Fruit fly (Drosophila melanogaster) whole organism: Measurements from ENCODE around the gene CG31265.

Experiments
- CG8478 ChIP-seq: fragments of >200 bp; optimal IDR thresholded peaks from 2 replicates; lab custom pipeline; 2018; ENCODE audit warnings: inconsistent platforms
- Dll ChIP-seq: fragments of >200 bp; optimal IDR thresholded peaks from 2 replicates; lab custom pipeline; 2017
- pan ChIP-seq: fragments of >200 bp; optimal IDR thresholded peaks from 2 replicates; lab custom pipeline; 2017
- psq ChIP-seq: fragments of >200 bp; optimal IDR thresholded peaks from 2 replicates; lab custom pipeline; 2017

- TF ChIP-seq pan (lab: Kevin White, UChicago) (no peak), psq (lab: Kevin White, UChicago) (no peak), CG8478 (no peak), Dll (lab: Kevin White, UChicago) (no peak)
Observed at dm6 chr3R:17150287-17150686, 22.3 kb downstream of the CG31265 start, which contains the start of gene Smug.
